Worm (Caenorhabditis elegans): ENCODE measurements around the gene nyn-1.

ce11 chrIV:13700847-13701246 is 14.0 kb upstream of the nyn-1 start:
- no peak for TF ChIP-seq him-1 (tag; optimal IDR thresholded peaks at IDR 0.05)
- no peak for TF ChIP-seq W03F9.2 (tag; optimal IDR thresholded peaks at IDR 0.05)

All from whole organism, L4/young adult.